Fruit fly (Drosophila melanogaster) whole organism, wandering third instar larva: ENCODE results near the gene SpdS.

Experiments
- Abd-B ChIP-seq: fragments of >200 bp; optimal IDR thresholded peaks from 2 replicates; lab custom pipeline; 2017; ENCODE audit warnings: missing biosample characterization, missing genetic modification characterization
- CG32264 ChIP-seq: fragments of 200-800 bp; sonication (Bioruptor generic); optimal IDR thresholded peaks from 2 replicates; lab custom pipeline; 2016; ENCODE audit warnings: missing biosample characterization, missing genetic modification characterization
- CG9705 ChIP-seq: fragments of 200-800 bp; sonication (Bioruptor generic); optimal IDR thresholded peaks from 2 replicates; lab custom pipeline; 2018; ENCODE audit warnings: missing biosample characterization, mild to moderate bottlenecking, missing genetic modification characterization
- CrebA ChIP-seq: fragments of 200-800 bp; sonication (Bioruptor generic); optimal IDR thresholded peaks from 2 replicates; lab custom pipeline; 2016; ENCODE audit warnings: missing biosample characterization, mild to moderate bottlenecking, missing genetic modification characterization, borderline replicate concordance
- Dfd ChIP-seq: fragments of >200 bp; optimal IDR thresholded peaks from 2 replicates; lab custom pipeline; 2017; ENCODE audit warnings: missing biosample characterization, missing genetic modification characterization
- Dif ChIP-seq: fragments of 200-275, 200-300 bp; sonication (Bioruptor generic); optimal IDR thresholded peaks from 2 replicates; lab custom pipeline; 2018; ENCODE audit warnings: missing biosample characterization, missing genetic modification characterization; ENCODE audit not compliant: partially characterized antibody
- GATAd ChIP-seq: sonication (Bioruptor generic); optimal IDR thresholded peaks from 2 replicates; lab custom pipeline; 2016; ENCODE audit warnings: missing biosample characterization, missing genetic modification characterization
- HLH106 ChIP-seq: fragments of 200-800 bp; optimal IDR thresholded peaks from 3 replicates; lab custom pipeline; 2019; ENCODE audit warnings: missing biosample characterization, mild to moderate bottlenecking, missing genetic modification characterization, moderate library complexity
- Hnf4 ChIP-seq: fragments of 200-800 bp; sonication (Bioruptor generic); optimal IDR thresholded peaks from 2 replicates; lab custom pipeline; 2016; ENCODE audit warnings: missing biosample characterization, mild to moderate bottlenecking, missing genetic modification characterization
- Hr78 ChIP-seq: fragments of >200 bp; optimal IDR thresholded peaks from 2 replicates; lab custom pipeline; 2017; ENCODE audit warnings: missing biosample characterization, missing genetic modification characterization
- Hr83 ChIP-seq: fragments of 200-300 bp; sonication (Bioruptor generic); optimal IDR thresholded peaks from 2 replicates; lab custom pipeline; 2016; ENCODE audit warnings: missing biosample characterization, mild to moderate bottlenecking, missing genetic modification characterization, moderate library complexity; ENCODE audit not compliant: poor library complexity, severe bottlenecking
- Jra ChIP-seq: sonication (Bioruptor generic); optimal IDR thresholded peaks from 2 replicates; lab custom pipeline; 2016; ENCODE audit warnings: missing biosample characterization, missing genetic modification characterization
- Mio ChIP-seq: sonication (Bioruptor generic); optimal IDR thresholded peaks from 2 replicates; lab custom pipeline; 2016; ENCODE audit warnings: missing biosample characterization, missing genetic modification characterization
- Myc ChIP-seq: fragments of >200 bp; optimal IDR thresholded peaks from 2 replicates; lab custom pipeline; 2017
- N ChIP-seq: fragments of >200 bp; optimal IDR thresholded peaks from 2 replicates; lab custom pipeline; 2018; ENCODE audit warnings: missing biosample characterization, missing external identifiers, missing genetic modification characterization
- OdsH ChIP-seq: fragments of 200-800 bp; sonication (Bioruptor generic); optimal IDR thresholded peaks from 2 replicates; lab custom pipeline; 2016; ENCODE audit warnings: missing biosample characterization, mild to moderate bottlenecking, missing genetic modification characterization
- Rel ChIP-seq, 2 experiments: fragments of 200-800 bp; sonication (Bioruptor generic) in 1 of 2; optimal IDR thresholded peaks; 2 replicates in 1 of 2; 3 replicates in 1 of 2; lab custom pipeline; 2016 to 2019; ENCODE audit warnings: mild to moderate bottlenecking in 2 of 2, missing biosample characterization in 2 of 2, missing genetic modification characterization in 2 of 2, moderate library complexity in 1 of 2
- Sp1 ChIP-seq: fragments of 200-800 bp; sonication (Bioruptor generic); optimal IDR thresholded peaks from 3 replicates; lab custom pipeline; 2019; ENCODE audit warnings: missing biosample characterization, mild to moderate bottlenecking, missing genetic modification characterization, moderate library complexity
- Vsx2 ChIP-seq: fragments of 200-300, 225-300 bp; sonication (Bioruptor generic); optimal IDR thresholded peaks from 2 replicates; lab custom pipeline; 2018; ENCODE audit warnings: missing biosample characterization, missing genetic modification characterization; ENCODE audit not compliant: partially characterized antibody
- br ChIP-seq: fragments of 200-800 bp; sonication (Bioruptor generic); optimal IDR thresholded peaks from 2 replicates; lab custom pipeline; 2016; ENCODE audit warnings: missing biosample characterization, missing genetic modification characterization
- brk ChIP-seq: fragments of 200-800 bp; sonication (Bioruptor generic); optimal IDR thresholded peaks from 2 replicates; lab custom pipeline; 2016; ENCODE audit warnings: missing biosample characterization, mild to moderate bottlenecking, missing genetic modification characterization
- dl ChIP-seq, 2 experiments: fragments of 175-275, 200-275 bp in 1 of 2; fragments of 200-275 bp in 1 of 2; sonication (Bioruptor generic); optimal IDR thresholded peaks; lab custom pipeline; 2018; ENCODE audit warnings: mild to moderate bottlenecking in 2 of 2, missing biosample characterization in 2 of 2, missing genetic modification characterization in 2 of 2, moderate library complexity in 2 of 2; ENCODE audit not compliant: partially characterized antibody in 2 of 2, insufficient read depth in 1 of 2
- dmrt93B ChIP-seq: fragments of 200-800 bp; sonication (Bioruptor generic); optimal IDR thresholded peaks from 2 replicates; lab custom pipeline; 2018; ENCODE audit warnings: missing biosample characterization, mild to moderate bottlenecking, missing genetic modification characterization
- dsf ChIP-seq: sonication (Bioruptor generic); optimal IDR thresholded peaks from 2 replicates; lab custom pipeline; 2016; ENCODE audit warnings: missing biosample characterization, missing genetic modification characterization, borderline replicate concordance
- ey ChIP-seq: fragments of 200-800 bp; sonication (Bioruptor generic); optimal IDR thresholded peaks from 2 replicates; lab custom pipeline; 2016; ENCODE audit warnings: missing biosample characterization, missing genetic modification characterization
- foxo ChIP-seq, 2 experiments: fragments of 200-800 bp; sonication (Bioruptor generic); optimal IDR thresholded peaks; 2 replicates in 1 of 2; 3 replicates in 1 of 2; lab custom pipeline; 2016 to 2017; ENCODE audit warnings: missing biosample characterization in 2 of 2, missing genetic modification characterization in 2 of 2
- fru ChIP-seq: fragments of 200-800 bp; sonication (Bioruptor generic); optimal IDR thresholded peaks from 3 replicates; lab custom pipeline; 2016; ENCODE audit warnings: missing biosample characterization, mild to moderate bottlenecking, missing genetic modification characterization
- h ChIP-seq: fragments of 200-800 bp; sonication (Bioruptor generic); optimal IDR thresholded peaks from 3 replicates; lab custom pipeline; 2016; ENCODE audit warnings: missing biosample characterization, mild to moderate bottlenecking, missing genetic modification characterization
- jim ChIP-seq: fragments of 175-275, 200-325 bp; sonication (Bioruptor generic); optimal IDR thresholded peaks from 2 replicates; lab custom pipeline; 2016; ENCODE audit warnings: missing biosample characterization, mild to moderate bottlenecking, missing genetic modification characterization
- lola ChIP-seq: fragments of >200 bp; optimal IDR thresholded peaks from 2 replicates; lab custom pipeline; 2017; ENCODE audit warnings: missing biosample characterization, missing genetic modification characterization
- pan ChIP-seq: fragments of >200 bp; optimal IDR thresholded peaks from 2 replicates; lab custom pipeline; 2017
- psq ChIP-seq: fragments of 200-800 bp; sonication (Bioruptor generic); optimal IDR thresholded peaks from 3 replicates; lab custom pipeline; 2017; ENCODE audit warnings: missing biosample characterization, mild to moderate bottlenecking, missing genetic modification characterization, moderate library complexity
- rgr ChIP-seq: fragments of 200-800 bp; sonication (Bioruptor generic); optimal IDR thresholded peaks from 3 replicates; lab custom pipeline; 2016; ENCODE audit warnings: missing biosample characterization, mild to moderate bottlenecking, missing genetic modification characterization
- sage ChIP-seq: fragments of 200-800 bp; sonication (Bioruptor generic); optimal IDR thresholded peaks from 2 replicates; lab custom pipeline; 2016; ENCODE audit warnings: missing biosample characterization, mild to moderate bottlenecking, missing genetic modification characterization
- sv ChIP-seq: fragments of 200-800 bp; sonication (Bioruptor generic); optimal IDR thresholded peaks from 3 replicates; lab custom pipeline; 2016; ENCODE audit warnings: missing biosample characterization, missing genetic modification characterization
- tai ChIP-seq: sonication (Bioruptor generic); optimal IDR thresholded peaks from 2 replicates; lab custom pipeline; 2016; ENCODE audit warnings: missing biosample characterization, missing genetic modification characterization
- usp ChIP-seq: fragments of >200 bp; optimal IDR thresholded peaks from 2 replicates; lab custom pipeline; 2017; ENCODE audit warnings: missing biosample characterization, missing genetic modification characterization
- woc ChIP-seq: sonication (Bioruptor generic); optimal IDR thresholded peaks from 2 replicates; lab custom pipeline; 2016; ENCODE audit warnings: missing biosample characterization, mild to moderate bottlenecking, missing genetic modification characterization

Gene SpdS

DNA sequence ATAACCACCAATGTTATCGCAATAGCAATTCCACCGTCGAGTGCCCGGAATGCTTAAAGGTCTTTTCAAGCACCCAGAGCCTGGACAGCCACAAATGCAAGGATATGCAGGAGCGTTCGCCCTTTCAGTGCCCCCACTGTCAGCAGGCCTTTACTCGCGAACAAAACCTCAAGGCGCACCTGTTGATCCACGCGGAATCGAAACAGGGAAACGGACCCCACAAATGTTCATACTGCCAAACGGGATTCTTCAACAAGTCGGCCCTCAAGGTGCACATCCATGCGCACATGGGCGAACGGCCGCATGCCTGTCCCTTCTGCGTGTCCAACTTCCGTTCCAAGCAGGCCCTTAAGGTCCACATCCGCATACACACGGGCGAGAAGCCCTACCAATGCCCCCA, 3.4 kb upstream of the SpdS start:
- TF ChIP-seq sage (GFP tag; lab: Kevin White, UChicago) (no peak), dmrt93B (GFP tag; lab: Kevin White, UChicago) (no peak), foxo (GFP tag; optimal IDR thresholded peaks at IDR 0.05; lab: Kevin White, UChicago) (no peak), Dif (GFP tag; lab: Kevin White, UChicago) (no peak), fru (GFP tag; lab: Kevin White, UChicago) (no peak), Mio (GFP tag; lab: Kevin White, UChicago) (no peak)
- TF ChIP-seq, all 38 proteins: peak for 0

DNA sequence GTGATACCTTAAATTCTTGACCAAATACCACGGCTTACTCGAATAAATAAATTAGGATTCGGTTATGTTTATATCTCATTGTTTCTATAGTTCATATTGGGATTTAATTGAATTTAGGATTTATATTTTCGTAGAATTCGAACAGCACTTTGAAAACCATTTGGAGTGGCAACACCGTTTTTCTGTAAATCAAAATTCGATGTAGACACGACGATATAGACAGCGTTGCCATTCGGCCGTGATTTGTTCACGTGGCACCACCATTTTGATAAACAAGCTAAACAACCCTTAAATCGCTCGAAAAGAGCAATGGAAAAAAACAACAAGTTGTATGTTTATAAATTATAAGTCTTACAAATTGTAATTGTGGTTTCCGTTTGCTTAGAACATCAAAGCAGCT, 2.8 kb upstream of the SpdS start:
- peak; percentile 53 for TF ChIP-seq Hnf4 (GFP tag; lab: Kevin White, UChicago)
- TF ChIP-seq Myc = peak; percentile 17
- peak; percentile 34 for TF ChIP-seq brk (GFP tag; lab: Kevin White, UChicago)
- TF ChIP-seq CG9705 (GFP tag; lab: Kevin White, UChicago) = no peak
- no peak for TF ChIP-seq rgr
- TF ChIP-seq GATAd = no peak

DNA sequence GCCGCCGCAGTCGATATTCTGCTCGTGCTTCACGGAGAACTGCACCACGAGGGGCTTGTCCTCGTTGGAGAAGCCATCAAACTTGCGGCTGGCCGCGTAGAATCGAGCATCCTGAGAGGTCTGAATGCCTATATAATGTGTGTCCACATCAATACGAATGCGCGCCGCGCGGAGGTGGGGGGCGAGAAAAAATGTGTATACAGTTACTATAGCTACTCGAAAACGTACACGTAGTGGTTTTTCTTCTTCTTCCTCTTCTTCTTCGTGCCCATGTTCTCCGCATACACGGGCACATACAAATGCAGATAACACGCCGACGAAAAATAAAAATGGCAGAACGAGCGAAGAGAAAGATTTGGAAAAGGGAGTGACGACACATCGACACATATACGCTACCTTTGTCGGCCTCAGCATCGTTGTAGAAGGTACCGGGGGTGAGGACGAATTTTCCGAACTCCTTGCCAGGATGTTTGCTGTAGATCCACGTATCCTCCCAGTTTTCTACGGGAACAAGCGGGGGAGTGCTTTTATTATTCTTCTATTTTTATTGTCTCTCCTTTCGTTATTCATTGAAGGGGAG, 1.3 kb upstream of the SpdS start:
- TF ChIP-seq psq (GFP tag; lab: Kevin White, UChicago) = peak; percentile 88
- no peak for TF ChIP-seq Dfd (GFP tag; lab: Kevin White, UChicago)
- TF ChIP-seq Jra (GFP tag; lab: Kevin White, UChicago) = no peak
- no peak for TF ChIP-seq Abd-B (GFP tag; lab: Kevin White, UChicago)
- peak; percentile 97 for TF ChIP-seq CrebA (GFP tag; lab: Kevin White, UChicago)
- TF ChIP-seq ey (GFP tag; lab: Kevin White, UChicago) = no peak
- TF ChIP-seq Rel (GFP tag; optimal IDR thresholded peaks at IDR 0.05; lab: Kevin White, UChicago) = no peak
- TF ChIP-seq Rel (tag; optimal IDR thresholded peaks at IDR 0.05; lab: Kevin White, UChicago) = peak; percentile 30
- no peak for TF ChIP-seq OdsH
- TF ChIP-seq Hr83 (GFP tag; lab: Kevin White, UChicago) = peak; percentile 38
- TF ChIP-seq dl (GFP tag; optimal IDR thresholded peaks at IDR 0.05; lab: Kevin White, UChicago; ENCODE audit: insufficient read depth in 1 of 2, partially characterized antibody in 2 of 2) = peak in 1 of 2 experiments; percentile 37
- TF ChIP-seq tai (GFP tag; lab: Kevin White, UChicago) = no peak
- TF ChIP-seq jim (GFP tag; lab: Kevin White, UChicago) = no peak
- TF ChIP-seq Myc = no peak

DNA sequence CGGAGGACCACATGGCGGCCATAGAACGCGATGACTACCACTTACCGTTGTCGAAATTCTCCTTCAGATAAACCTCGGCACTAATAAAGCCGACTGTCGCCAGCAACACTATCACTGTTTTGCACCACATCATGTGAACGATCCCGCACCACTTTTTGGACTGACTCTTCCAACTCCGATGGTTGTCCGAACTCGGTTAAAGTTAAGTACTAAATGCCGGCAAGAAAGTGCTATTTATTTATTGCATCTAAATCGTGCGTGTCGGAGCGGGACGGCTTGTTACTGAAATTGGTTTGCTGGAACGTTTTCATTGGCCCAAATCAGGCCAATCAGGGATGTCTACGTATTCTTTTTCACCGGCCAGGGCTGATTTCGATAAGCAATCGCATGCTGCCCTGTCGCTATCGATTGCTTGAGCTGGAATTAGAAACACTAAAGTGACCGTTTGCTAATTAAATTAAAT, 777 bp upstream of the SpdS start, which contains the start of gene Calr:
TSS of gene Calr (minus strand) at position 219 of the 463 bp plus-strand sequence.
- TF ChIP-seq GATAd = no peak
- no peak for TF ChIP-seq OdsH
- TF ChIP-seq CG9705 (GFP tag; lab: Kevin White, UChicago) = peak; percentile 4
- TF ChIP-seq Vsx2 = no peak
- no peak for TF ChIP-seq N
- TF ChIP-seq woc = no peak
- peak; percentile 48 for TF ChIP-seq Rel (GFP tag; optimal IDR thresholded peaks at IDR 0.05; lab: Kevin White, UChicago)
- peak; percentile 52 for TF ChIP-seq Rel (tag; optimal IDR thresholded peaks at IDR 0.05; lab: Kevin White, UChicago)
- peak; percentile 44 for TF ChIP-seq ey (GFP tag; lab: Kevin White, UChicago)
- no peak for TF ChIP-seq Abd-B (GFP tag; lab: Kevin White, UChicago)
- peak; percentile 61 for TF ChIP-seq Hnf4 (GFP tag; lab: Kevin White, UChicago)
- TF ChIP-seq fru (GFP tag; lab: Kevin White, UChicago) = peak; percentile 13
- peak; percentile 48 to 52 for TF ChIP-seq foxo (GFP tag; optimal IDR thresholded peaks at IDR 0.05; lab: Kevin White, UChicago)
- peak; percentile 50 for TF ChIP-seq Jra (GFP tag; lab: Kevin White, UChicago)
- TF ChIP-seq dsf (GFP tag; lab: Kevin White, UChicago) = no peak
- peak; percentile 44 for TF ChIP-seq jim (GFP tag; lab: Kevin White, UChicago)
- peak; percentile 81 for TF ChIP-seq psq (GFP tag; lab: Kevin White, UChicago)
- TF ChIP-seq HLH106 (tag; lab: Kevin White, UChicago) = no peak
- TF ChIP-seq lola (GFP tag; lab: Kevin White, UChicago) = no peak
- peak; percentile 63 for TF ChIP-seq Hr83 (GFP tag; lab: Kevin White, UChicago)
- TF ChIP-seq CG32264 = no peak
- peak; percentile 49 for TF ChIP-seq brk (GFP tag; lab: Kevin White, UChicago)
- no peak for TF ChIP-seq usp (GFP tag; lab: Kevin White, UChicago)
- TF ChIP-seq dl (GFP tag; optimal IDR thresholded peaks at IDR 0.05; lab: Kevin White, UChicago; ENCODE audit: insufficient read depth in 1 of 2, partially characterized antibody in 2 of 2) = peak in 1 of 2 experiments; percentile 50
- TF ChIP-seq pan (lab: Kevin White, UChicago) = no peak
- peak; percentile 86 for TF ChIP-seq Dif (GFP tag; lab: Kevin White, UChicago)
- no peak for TF ChIP-seq tai (GFP tag; lab: Kevin White, UChicago)
- no peak for TF ChIP-seq Myc
- TF ChIP-seq br (GFP tag; lab: Kevin White, UChicago) = peak; percentile 74
- peak; percentile 41 for TF ChIP-seq h (GFP tag; lab: Kevin White, UChicago)
- no peak for TF ChIP-seq dmrt93B (GFP tag; lab: Kevin White, UChicago)
- no peak for TF ChIP-seq Hr78 (GFP tag; lab: Kevin White, UChicago)
- peak; percentile 64 for TF ChIP-seq rgr
- TF ChIP-seq Sp1 (GFP tag; lab: Kevin White, UChicago) = peak; percentile 65
- TF ChIP-seq Mio (GFP tag; lab: Kevin White, UChicago) = peak; percentile 30
- TF ChIP-seq sage (GFP tag; lab: Kevin White, UChicago) = no peak
- TF ChIP-seq sv = peak; percentile 44
- no peak for TF ChIP-seq CrebA (GFP tag; lab: Kevin White, UChicago)
- no peak for TF ChIP-seq Dfd (GFP tag; lab: Kevin White, UChicago)
